Worm (Caenorhabditis elegans) whole organism, dauer: ENCODE results near the gene T23B7.2.
"Not testable (repeated sequence)": the region's sequence is repeated elsewhere in the genome, so short reads cannot be mapped to it uniquely, and the experiment has no call there.

ENCODE experiments used
- unc-62 ChIP-seq: sonication (generic microtip); optimal IDR thresholded peaks from 2 replicates; lab custom pipeline; 2017; ENCODE audit warnings: missing biosample characterization, missing genetic modification reagents, missing genetic modification characterization

Gene T23B7.2

DNA sequence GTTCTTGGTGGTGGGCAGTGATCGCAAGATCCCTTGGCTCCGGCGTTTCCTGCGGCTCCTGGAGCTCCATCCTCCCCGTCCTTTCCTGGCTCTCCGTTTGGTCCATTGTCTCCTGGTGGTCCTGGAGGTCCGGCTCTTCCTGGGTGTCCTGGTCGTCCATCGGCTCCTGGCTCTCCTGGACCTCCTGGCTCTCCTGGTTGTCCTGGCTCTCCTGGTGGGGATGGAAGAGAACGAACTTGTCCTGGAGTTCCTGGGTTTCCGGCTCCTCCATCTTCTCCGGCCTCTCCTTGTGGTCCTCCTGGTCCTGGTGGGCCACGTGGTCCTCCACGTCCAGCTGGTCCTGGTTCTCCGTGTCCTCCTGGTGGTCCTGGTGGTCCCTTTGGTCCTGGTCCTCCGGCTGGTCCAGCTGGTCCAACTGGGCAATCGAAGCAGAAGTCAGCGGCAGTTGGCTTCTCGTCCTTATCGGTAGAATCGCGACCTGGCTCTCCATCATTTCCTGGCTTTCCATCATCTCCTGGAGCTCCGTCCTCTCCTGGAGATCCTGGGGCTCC is 27.8 kb upstream of the T23B7.2 start:
- TF ChIP-seq unc-62 (GFP tag; lab: Kevin White, UChicago), result no peak

DNA sequence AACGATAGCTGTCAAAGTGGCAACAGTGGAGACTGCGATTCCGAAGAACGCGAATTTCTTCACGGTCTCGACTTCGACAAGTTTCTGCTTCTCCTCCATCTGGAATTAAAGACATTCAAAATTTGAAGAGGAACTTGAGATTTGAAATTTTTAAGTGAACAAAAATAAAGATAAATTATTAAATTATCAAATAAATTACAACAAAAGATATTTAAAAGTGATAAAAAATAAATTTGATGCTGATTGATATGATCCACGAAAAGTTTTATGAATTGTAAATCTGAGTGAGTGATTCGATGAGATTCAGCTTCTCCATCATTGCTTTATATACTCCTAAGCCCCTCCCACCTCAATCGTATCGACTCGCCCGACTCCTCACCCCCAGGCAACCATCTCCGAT is 25.4 kb upstream of the T23B7.2 start, which contains the start of gene col-17:
Gene col-17 (minus strand): TSS at position 101 of the 400 bp plus-strand sequence.
- no peak for TF ChIP-seq unc-62 (GFP tag; lab: Kevin White, UChicago)

DNA sequence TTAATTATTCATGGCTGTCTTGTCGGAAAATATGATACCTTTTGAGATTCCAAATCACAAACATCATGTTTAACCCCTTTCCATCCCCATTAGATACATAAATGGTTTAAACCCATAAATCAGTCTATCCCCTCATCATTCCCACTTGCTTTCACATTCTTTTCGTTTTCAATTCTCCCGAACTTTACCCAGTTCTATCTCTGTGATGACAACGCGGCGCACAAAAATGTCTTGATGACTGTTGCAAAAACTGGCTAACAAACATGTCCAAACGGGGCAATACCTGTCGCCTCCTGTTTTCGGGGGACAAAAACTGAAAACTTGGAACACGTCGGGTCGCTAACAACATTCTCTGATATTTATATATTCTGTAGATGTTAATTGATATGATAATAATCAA is 24.0 kb upstream of the T23B7.2 start:
- TF ChIP-seq unc-62 (GFP tag; lab: Kevin White, UChicago), result no peak

DNA sequence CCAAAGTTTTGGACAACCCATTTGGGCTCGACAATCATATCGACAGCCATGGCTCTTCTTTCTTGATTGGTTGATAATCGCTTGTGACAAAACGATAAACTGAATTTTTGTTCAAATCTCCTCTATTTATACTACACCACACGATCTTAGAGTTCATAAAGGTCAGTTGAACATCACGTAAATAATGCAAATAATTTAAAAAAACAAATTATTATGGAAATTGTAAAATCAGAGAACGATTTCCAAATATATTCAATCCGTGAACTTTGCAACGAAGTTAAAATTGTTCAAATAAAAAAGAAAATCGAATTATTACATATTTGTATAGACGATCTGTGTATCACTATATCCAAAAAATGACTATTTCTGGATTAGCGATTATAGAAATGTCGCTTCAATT is 21.3 kb upstream of the T23B7.2 start, which contains the start of the genes mpst-4 and F11G11.14:
Gene mpst-4 (minus strand): TSS at position 101 of the 400 bp plus-strand sequence.
Gene F11G11.14 (plus strand): TSS at position 325 of the 400 bp plus-strand sequence.
- no peak for TF ChIP-seq unc-62 (GFP tag; lab: Kevin White, UChicago)

DNA sequence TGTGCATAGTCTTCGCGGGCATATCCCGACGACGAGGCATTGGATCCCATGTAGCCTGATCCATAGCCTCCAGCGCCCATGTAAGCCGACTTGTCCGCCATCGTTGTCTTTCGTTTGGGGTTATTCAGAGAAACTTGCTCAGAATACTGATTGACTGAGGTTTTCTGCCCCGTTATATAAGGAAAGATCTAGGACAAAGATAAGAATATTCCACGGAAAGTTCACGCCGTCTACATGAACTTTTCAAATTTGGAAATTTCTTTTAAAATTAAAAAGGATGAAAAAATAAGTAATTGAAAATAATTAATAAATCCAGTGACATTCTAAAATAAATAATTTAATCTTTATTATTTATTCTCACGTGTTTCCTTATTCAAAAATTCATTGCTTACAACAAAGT is 18.2 kb upstream of the T23B7.2 start, which contains the start of the genes nspd-5 and F11G11.4:
Gene nspd-5 (minus strand): TSS at position 101 of the 400 bp plus-strand sequence.
Gene F11G11.4 (plus strand): TSS at position 335 of the 400 bp plus-strand sequence.
- not testable (repeated sequence) for TF ChIP-seq unc-62 (GFP tag; lab: Kevin White, UChicago)

DNA sequence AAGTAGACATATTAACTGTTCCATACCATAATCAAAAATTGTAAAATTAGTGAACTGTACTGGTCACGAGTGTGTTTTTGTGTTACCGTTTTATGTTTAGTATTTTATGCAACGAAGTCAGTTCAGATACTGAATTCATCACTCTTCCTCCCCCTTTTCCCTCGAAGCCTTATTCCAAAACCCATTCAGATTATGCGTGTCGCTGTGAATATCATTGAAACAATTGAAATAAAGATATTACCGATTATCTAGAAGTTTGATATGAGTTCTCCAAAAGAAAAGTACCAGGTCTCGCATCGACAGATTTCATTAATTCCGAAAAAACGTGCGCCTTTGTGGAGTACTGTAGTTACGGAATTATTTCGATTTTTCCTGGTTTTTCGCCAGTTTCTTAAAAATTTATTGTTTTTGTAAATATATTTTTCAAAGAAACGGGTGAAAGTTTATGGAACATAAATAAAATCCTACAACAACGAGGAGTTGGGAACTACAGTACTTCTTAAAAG is 16.9 kb upstream of the T23B7.2 start:
- no peak for TF ChIP-seq unc-62 (GFP tag; lab: Kevin White, UChicago)

DNA sequence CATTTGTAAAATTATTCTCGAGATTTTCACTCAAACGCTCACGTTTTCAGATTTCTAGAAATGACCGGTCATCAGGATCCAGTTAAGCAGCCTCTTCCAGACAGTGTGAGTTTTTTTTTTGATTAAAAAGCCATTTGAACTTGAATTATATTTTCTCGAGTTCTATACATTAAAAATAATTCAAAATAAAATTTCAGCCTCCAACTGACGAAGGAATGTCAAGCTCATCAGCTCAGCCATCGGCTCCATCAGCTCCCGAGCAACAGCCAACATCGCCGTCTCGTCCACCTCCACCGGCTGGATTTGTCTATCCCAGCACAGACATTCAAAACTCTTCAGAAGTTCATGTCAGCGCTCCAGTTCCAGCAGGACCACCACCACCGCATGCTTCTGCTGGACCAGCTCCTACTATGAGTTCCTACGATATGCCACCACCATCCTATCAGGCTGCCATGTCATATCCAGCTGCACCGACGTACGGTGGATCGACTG is 15.9 kb upstream of the T23B7.2 start, which contains the start of gene F11G11.5:
Gene F11G11.5 (plus strand): TSS at position 51 of the 492 bp plus-strand sequence.
- TF ChIP-seq unc-62 (GFP tag; lab: Kevin White, UChicago), result no peak

DNA sequence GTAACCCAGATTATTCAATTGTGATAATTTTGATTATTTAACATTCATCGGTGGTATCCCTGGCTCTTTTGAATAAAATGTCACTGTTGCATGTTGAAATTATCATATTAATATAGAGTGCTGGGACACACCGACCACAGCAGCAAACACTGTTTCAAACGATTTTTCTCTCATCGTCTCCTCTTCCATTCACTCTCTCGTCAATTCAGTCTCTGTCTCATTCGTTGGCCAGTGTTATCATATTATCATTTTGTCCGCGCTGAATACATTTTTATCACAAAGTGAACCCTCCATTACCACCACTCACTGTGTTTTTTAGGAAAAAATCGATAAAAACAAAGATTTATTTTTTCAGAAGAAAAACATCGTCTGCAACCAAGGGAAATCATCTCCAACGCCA is 15.0 kb upstream of the T23B7.2 start:
- TF ChIP-seq unc-62 (GFP tag; lab: Kevin White, UChicago), result no peak

DNA sequence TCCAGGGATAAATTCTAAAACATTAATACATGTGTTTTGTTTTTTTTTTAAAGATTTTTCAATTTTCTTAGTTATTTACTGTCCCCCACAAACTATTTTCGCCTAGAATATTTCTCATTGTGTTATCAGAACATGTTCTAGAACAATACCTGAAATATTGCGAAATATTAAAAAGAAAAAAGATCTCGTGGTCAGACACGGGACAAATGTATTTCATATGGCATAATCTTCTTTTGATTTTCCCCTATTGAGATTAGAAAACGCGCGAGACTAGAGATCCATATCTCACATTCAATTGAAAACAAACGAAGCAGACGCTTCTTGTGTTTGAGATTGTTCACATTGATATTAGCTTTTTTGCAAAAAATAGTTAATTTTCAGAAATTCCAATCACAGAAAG is 14.1 kb upstream of the T23B7.2 start:
- no peak for TF ChIP-seq unc-62 (GFP tag; lab: Kevin White, UChicago)

DNA sequence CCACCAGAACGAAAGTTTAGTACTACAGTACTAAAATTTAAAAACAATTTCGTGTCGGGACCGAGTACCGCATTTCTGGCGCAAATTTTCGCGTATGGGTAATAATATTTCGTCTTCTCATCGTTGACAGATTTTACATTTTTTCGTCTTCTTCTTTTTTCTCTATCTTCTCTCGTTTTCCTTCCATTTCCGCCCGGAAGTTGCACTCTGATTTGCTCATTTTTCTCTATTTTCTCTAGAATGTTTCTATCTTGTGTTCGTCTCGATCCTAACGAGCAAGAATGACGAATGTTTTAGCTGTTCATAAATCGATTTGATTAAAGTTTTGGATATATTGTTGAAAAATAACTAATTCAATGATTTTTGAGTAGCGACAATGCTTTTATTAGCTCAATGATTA is 13.4 kb upstream of the T23B7.2 start:
- no peak for TF ChIP-seq unc-62 (GFP tag; lab: Kevin White, UChicago)

DNA sequence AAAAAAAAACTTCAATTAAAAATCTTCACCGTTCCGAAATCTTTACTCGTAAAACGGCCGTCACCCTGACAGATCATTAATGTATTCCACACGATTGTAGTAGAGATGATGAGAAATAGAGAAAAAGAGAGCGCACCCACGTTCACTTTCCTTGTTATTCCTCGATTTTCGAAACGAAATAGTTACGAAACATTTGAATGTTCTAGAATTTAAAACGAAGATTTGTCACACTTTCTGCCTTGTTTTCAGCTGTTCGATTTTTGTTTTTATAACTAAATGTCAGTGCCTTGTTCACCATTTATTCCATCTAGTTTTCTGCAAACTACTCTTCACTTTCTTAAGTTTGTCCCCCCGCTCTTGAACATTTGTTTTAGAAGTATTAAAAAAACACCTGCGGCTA is 12.7 kb upstream of the T23B7.2 start:
- no peak for TF ChIP-seq unc-62 (GFP tag; lab: Kevin White, UChicago)

DNA sequence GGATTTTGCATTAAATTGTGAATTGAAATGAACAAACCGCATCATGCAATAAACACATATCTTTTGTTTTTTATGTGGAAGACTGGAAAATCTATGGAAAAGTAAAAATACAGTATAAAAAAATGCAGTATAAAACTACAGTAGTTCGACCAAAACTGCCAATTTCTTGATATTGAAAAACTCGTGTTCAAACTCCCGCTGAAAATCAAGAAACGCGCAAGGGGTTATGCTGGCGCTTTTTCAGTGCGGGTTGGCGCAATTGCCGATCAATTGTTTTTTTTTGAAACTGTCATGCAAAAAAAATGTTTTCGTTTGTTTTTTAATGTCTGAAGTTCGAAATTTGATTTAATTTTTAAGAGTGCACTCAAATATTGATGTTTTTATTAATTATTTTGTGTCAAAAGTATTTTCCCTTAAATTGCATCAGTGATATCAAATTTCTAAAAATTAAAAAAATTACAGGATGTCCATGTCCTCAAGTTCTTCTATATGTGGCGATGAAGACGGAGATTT is 9.6 kb upstream of the T23B7.2 start, which contains the start of gene dnj-9:
Gene dnj-9 (plus strand): TSS at position 463 of the 513 bp plus-strand sequence.
- no peak for TF ChIP-seq unc-62 (GFP tag; lab: Kevin White, UChicago)

DNA sequence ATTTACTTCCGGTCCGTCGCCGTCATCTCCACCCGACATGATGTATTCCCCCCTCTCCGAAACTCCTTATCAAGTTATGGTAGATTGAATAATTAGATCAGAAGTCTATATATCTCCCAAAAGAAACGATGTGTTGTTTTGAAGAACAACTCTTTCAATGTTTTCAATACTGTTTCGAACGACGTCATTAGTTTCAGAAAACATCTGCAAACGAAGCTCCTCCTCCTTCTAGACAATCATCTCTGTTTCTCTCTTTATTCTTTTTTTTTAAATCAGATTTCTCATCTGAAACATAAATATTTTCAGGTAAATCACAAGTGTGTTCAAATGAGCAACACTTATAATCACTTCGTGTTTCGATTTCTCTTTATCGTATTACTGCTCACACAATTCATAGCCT is 7.8 kb upstream of the T23B7.2 start, which contains the start of gene T23B7.3:
Gene T23B7.3 (plus strand): TSS at position 301 of the 400 bp plus-strand sequence.
- TF ChIP-seq unc-62 (GFP tag; lab: Kevin White, UChicago), result no peak

DNA sequence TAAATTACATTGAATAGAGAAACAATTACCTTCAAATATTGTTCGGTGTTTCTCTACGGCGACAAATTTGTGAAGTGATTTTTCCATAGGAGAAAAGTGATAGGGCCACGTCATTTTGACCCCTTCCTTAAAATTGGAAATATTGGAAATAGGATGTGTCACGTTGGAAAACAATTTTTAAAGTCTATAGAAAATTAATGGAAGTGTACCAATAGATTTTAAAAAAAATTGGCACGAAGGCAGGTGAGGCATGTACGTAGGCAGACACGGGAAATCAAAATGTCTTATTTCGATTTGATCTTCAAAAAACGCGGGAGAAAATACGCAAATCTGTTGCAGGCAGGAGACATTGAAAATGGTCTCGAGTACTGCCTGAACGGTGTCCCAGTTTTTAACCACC is 4.4 kb downstream of the T23B7.2 start, which contains the start of gene C33F10.12:
Gene C33F10.12 (minus strand): TSS at position 101 of the 400 bp plus-strand sequence.
- no peak for TF ChIP-seq unc-62 (GFP tag; lab: Kevin White, UChicago)

DNA sequence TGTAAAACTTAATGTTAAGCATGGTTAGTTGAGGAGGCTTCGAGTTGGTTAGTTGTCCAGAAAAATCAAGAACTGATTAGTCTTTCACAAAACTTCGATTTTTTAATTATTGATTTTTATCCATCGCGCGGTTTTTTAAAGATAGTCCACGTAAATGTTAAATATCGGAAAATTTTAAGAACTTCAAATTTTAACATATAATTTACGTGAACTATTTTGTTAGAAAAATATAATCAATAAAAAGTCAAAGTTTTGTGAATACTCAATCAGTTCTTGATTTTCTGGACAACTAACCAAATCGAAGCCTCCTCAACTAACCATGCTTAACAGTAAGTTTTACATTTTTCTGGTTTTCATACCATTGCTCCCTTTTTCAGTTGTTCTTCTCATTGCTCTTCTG is 7.3 kb downstream of the T23B7.2 start, which contains the start of the genes C33F10.11 and C33F10.1:
Gene C33F10.11 (minus strand): TSS at position 101 of the 400 bp plus-strand sequence.
Gene C33F10.1 (plus strand): TSS at position 263 of the 400 bp plus-strand sequence.
- no peak for TF ChIP-seq unc-62 (GFP tag; lab: Kevin White, UChicago)
